Fruit fly (Drosophila melanogaster) whole organism, wandering third instar larva: ENCODE data around the gene Mco1.
A peak's percentile ranks its signal among the peaks of the same experiment; 100 is the strongest.

ENCODE experiments used
- CG32264 ChIP-seq: fragments of 200-800 bp; sonication (Bioruptor generic); optimal IDR thresholded peaks from 2 replicates; lab custom pipeline; 2016; ENCODE audit warnings: missing biosample characterization, missing genetic modification characterization
- Dfd ChIP-seq: fragments of >200 bp; optimal IDR thresholded peaks from 2 replicates; lab custom pipeline; 2017; ENCODE audit warnings: missing biosample characterization, missing genetic modification characterization
- Dif ChIP-seq: fragments of 200-275, 200-300 bp; sonication (Bioruptor generic); optimal IDR thresholded peaks from 2 replicates; lab custom pipeline; 2018; ENCODE audit warnings: missing biosample characterization, missing genetic modification characterization; ENCODE audit not compliant: partially characterized antibody
- Hr78 ChIP-seq: fragments of >200 bp; optimal IDR thresholded peaks from 2 replicates; lab custom pipeline; 2017; ENCODE audit warnings: missing biosample characterization, missing genetic modification characterization
- Mio ChIP-seq: sonication (Bioruptor generic); optimal IDR thresholded peaks from 2 replicates; lab custom pipeline; 2016; ENCODE audit warnings: missing biosample characterization, missing genetic modification characterization
- Rel ChIP-seq, 2 experiments: fragments of 200-800 bp; sonication (Bioruptor generic) in 1 of 2; optimal IDR thresholded peaks; 2 replicates in 1 of 2; 3 replicates in 1 of 2; lab custom pipeline; 2016 to 2019; ENCODE audit warnings: mild to moderate bottlenecking in 2 of 2, missing biosample characterization in 2 of 2, missing genetic modification characterization in 2 of 2, moderate library complexity in 1 of 2
- Sp1 ChIP-seq: fragments of 200-800 bp; sonication (Bioruptor generic); optimal IDR thresholded peaks from 3 replicates; lab custom pipeline; 2019; ENCODE audit warnings: missing biosample characterization, mild to moderate bottlenecking, missing genetic modification characterization, moderate library complexity
- Vsx2 ChIP-seq: fragments of 200-300, 225-300 bp; sonication (Bioruptor generic); optimal IDR thresholded peaks from 2 replicates; lab custom pipeline; 2018; ENCODE audit warnings: missing biosample characterization, missing genetic modification characterization; ENCODE audit not compliant: partially characterized antibody
- br ChIP-seq: fragments of 200-800 bp; sonication (Bioruptor generic); optimal IDR thresholded peaks from 2 replicates; lab custom pipeline; 2016; ENCODE audit warnings: missing biosample characterization, missing genetic modification characterization
- brk ChIP-seq: fragments of 200-800 bp; sonication (Bioruptor generic); optimal IDR thresholded peaks from 2 replicates; lab custom pipeline; 2016; ENCODE audit warnings: missing biosample characterization, mild to moderate bottlenecking, missing genetic modification characterization
- foxo ChIP-seq, 2 experiments: fragments of 200-800 bp; sonication (Bioruptor generic); optimal IDR thresholded peaks; 2 replicates in 1 of 2; 3 replicates in 1 of 2; lab custom pipeline; 2016 to 2017; ENCODE audit warnings: missing biosample characterization in 2 of 2, missing genetic modification characterization in 2 of 2
- fru ChIP-seq: fragments of 200-800 bp; sonication (Bioruptor generic); optimal IDR thresholded peaks from 3 replicates; lab custom pipeline; 2016; ENCODE audit warnings: missing biosample characterization, mild to moderate bottlenecking, missing genetic modification characterization
- h ChIP-seq: fragments of 200-800 bp; sonication (Bioruptor generic); optimal IDR thresholded peaks from 3 replicates; lab custom pipeline; 2016; ENCODE audit warnings: missing biosample characterization, mild to moderate bottlenecking, missing genetic modification characterization
- jim ChIP-seq: fragments of 175-275, 200-325 bp; sonication (Bioruptor generic); optimal IDR thresholded peaks from 2 replicates; lab custom pipeline; 2016; ENCODE audit warnings: missing biosample characterization, mild to moderate bottlenecking, missing genetic modification characterization
- pan ChIP-seq: fragments of >200 bp; optimal IDR thresholded peaks from 2 replicates; lab custom pipeline; 2017
- tai ChIP-seq: sonication (Bioruptor generic); optimal IDR thresholded peaks from 2 replicates; lab custom pipeline; 2016; ENCODE audit warnings: missing biosample characterization, missing genetic modification characterization
- woc ChIP-seq: sonication (Bioruptor generic); optimal IDR thresholded peaks from 2 replicates; lab custom pipeline; 2016; ENCODE audit warnings: missing biosample characterization, mild to moderate bottlenecking, missing genetic modification characterization

Mco1 gene

dm6 chr2L:9457865-9458264 is 41.5 kb downstream of the Mco1 start:
- no peak for TF ChIP-seq woc (GFP tag; lab: Kevin White, UChicago)
- TF ChIP-seq h (GFP tag; lab: Kevin White, UChicago) = peak; percentile 7
- peak; percentile 7 for TF ChIP-seq Sp1
- peak; percentile 45 for TF ChIP-seq br
- no peak for TF ChIP-seq Mio
- TF ChIP-seq jim (GFP tag; lab: Kevin White, UChicago) = peak; percentile 33

dm6 chr2L:9459372-9460091 is 43.1 kb downstream of the Mco1 start:
- TF ChIP-seq tai (GFP tag; lab: Kevin White, UChicago) = no peak
- TF ChIP-seq Dfd = no peak
- TF ChIP-seq foxo (GFP tag; optimal IDR thresholded peaks at IDR 0.05; lab: Kevin White, UChicago) = no peak
- no peak for TF ChIP-seq Vsx2 (GFP tag; lab: Kevin White, UChicago)
- peak; percentile 30 for TF ChIP-seq Dif (GFP tag; lab: Kevin White, UChicago)
- TF ChIP-seq CG32264 (GFP tag; lab: Kevin White, UChicago) = no peak
- TF ChIP-seq br = peak; percentile 3

- TF ChIP-seq fru (GFP tag; lab: Kevin White, UChicago) = no peak
- no peak for TF ChIP-seq Rel (GFP tag; optimal IDR thresholded peaks at IDR 0.05; lab: Kevin White, UChicago)
- peak; percentile 59 for TF ChIP-seq Rel (tag; optimal IDR thresholded peaks at IDR 0.05; lab: Kevin White, UChicago)
Measured at dm6 chr2L:9460092-9460473, 43.7 kb downstream of the Mco1 start.

dm6 chr2L:9464455-9465063 is 48.2 kb downstream of the Mco1 start:
- TF ChIP-seq brk (GFP tag; lab: Kevin White, UChicago) (peak; percentile 0), pan (no peak)
- TF ChIP-seq, all 38 proteins: peak for 1

dm6 chr2L:9467392-9467791 is 51.0 kb downstream of the Mco1 start:
- no peak for TF ChIP-seq Hr78 (GFP tag; lab: Kevin White, UChicago)
- no peak for TF ChIP-seq Vsx2 (GFP tag; lab: Kevin White, UChicago)
